Fruit fly (Drosophila melanogaster) whole organism: ENCODE results near the gene Naprt.

Experiments
- CG8478 ChIP-seq: fragments of >200 bp; optimal IDR thresholded peaks from 2 replicates; lab custom pipeline; 2018; ENCODE audit warnings: inconsistent platforms
- Dll ChIP-seq: fragments of >200 bp; optimal IDR thresholded peaks from 2 replicates; lab custom pipeline; 2017
- EcR ChIP-seq, 2 experiments: fragments of >200 bp; optimal IDR thresholded peaks; 2 replicates each; lab custom pipeline; 2017; ENCODE audit warnings: missing biosample characterization in 2 of 2, missing genetic modification characterization in 2 of 2, missing genetic modification reagents in 2 of 2
- pan ChIP-seq: fragments of >200 bp; optimal IDR thresholded peaks from 2 replicates; lab custom pipeline; 2017
- usp ChIP-seq: fragments of >200 bp; optimal IDR thresholded peaks from 2 replicates; lab custom pipeline; 2017; ENCODE audit warnings: missing biosample characterization, missing genetic modification characterization, mixed read lengths

DNA sequence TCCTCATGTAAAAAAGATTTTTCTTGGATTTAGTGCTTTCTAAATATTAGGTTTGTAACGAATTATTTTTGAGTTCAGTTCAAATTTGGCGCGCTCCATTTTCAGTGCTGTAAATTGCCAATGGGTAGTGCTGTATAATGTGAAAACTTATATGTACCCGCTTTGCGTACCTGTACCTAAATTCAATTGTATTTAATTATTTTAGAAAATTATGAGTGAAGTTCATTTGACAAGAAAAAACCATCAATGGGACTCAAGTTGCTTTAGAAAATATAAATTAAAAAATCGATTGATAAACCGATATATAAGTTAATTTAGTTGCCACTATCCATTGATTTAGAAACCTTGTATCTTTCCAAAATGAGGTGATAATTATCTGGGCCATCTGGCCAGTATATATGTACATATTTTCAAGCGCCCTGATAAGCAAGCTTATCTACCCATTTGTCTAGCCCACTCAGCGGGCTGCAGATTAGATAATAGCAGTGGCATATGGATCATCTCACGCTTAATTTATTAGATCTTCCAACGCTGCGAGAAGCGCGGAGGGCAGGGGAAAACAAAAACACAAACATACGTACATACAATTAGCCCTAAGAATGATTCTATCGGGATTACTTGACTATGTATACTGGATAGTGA, 26.4 kb upstream of the Naprt start:
- TF ChIP-seq pan (lab: Kevin White, UChicago): no peak
- no peak for TF ChIP-seq Dll (lab: Kevin White, UChicago)
- no peak for TF ChIP-seq EcR (GFP tag; optimal IDR thresholded peaks at IDR 0.05; lab: Kevin White, UChicago)
- no peak for TF ChIP-seq usp
- TF ChIP-seq CG8478 (lab: Kevin White, UChicago): no peak
